Fruit fly (Drosophila melanogaster) whole organism, embryonic: ENCODE results near the gene CG3984.
A peak's percentile ranks its signal among the peaks of the same experiment; 100 is the strongest.

ENCODE experiments used
- CG10366 ChIP-seq: fragments of 200-800 bp; sonication (Bioruptor generic); IDR thresholded peaks from 2 replicates; pipeline ENCODE4 v1.3.6; 2022; ENCODE audit warnings: missing biosample characterization, missing genetic modification characterization
- CG11695 ChIP-seq: fragments of 200-800 bp; sonication (Bioruptor generic); IDR thresholded peaks from 3 replicates; pipeline ENCODE4 v1.3.6; 2022; ENCODE audit warnings: missing biosample characterization, missing genetic modification characterization
- CG12659 ChIP-seq: fragments of 200-800 bp; sonication (Bioruptor generic); optimal IDR thresholded peaks from 3 replicates; lab custom pipeline; 2017; ENCODE audit warnings: mild to moderate bottlenecking, missing biosample characterization, missing genetic modification reagents, missing genetic modification characterization
- CG13296 ChIP-seq: fragments of 200-800 bp; sonication (Bioruptor generic); optimal IDR thresholded peaks from 3 replicates; lab custom pipeline; 2018; ENCODE audit warnings: missing biosample characterization, mild to moderate bottlenecking, missing genetic modification characterization
- CG15269 ChIP-seq: fragments of 200-800 bp; sonication (Bioruptor generic); optimal IDR thresholded peaks from 2 replicates; lab custom pipeline; 2018; ENCODE audit warnings: missing biosample characterization, mild to moderate bottlenecking, missing genetic modification characterization, moderate library complexity
- CG17802 ChIP-seq: fragments of 200-800 bp; sonication (Bioruptor generic); optimal IDR thresholded peaks from 2 replicates; lab custom pipeline; 2018; ENCODE audit warnings: missing biosample characterization, mild to moderate bottlenecking, missing genetic modification characterization, moderate library complexity
- CG1832 ChIP-seq: fragments of 200-800 bp; sonication (Bioruptor generic); optimal IDR thresholded peaks from 2 replicates; lab custom pipeline; 2017; ENCODE audit warnings: missing biosample characterization, mild to moderate bottlenecking, missing genetic modification characterization, inconsistent platforms
- CG18764 ChIP-seq: fragments of 200-800 bp; sonication (Bioruptor generic); optimal IDR thresholded peaks from 3 replicates; lab custom pipeline; 2016; ENCODE audit warnings: missing biosample characterization, missing genetic modification characterization
- CG33557 ChIP-seq: fragments of 200-800 bp; sonication (Bioruptor generic); optimal IDR thresholded peaks from 2 replicates; lab custom pipeline; 2019; ENCODE audit warnings: missing biosample characterization, mild to moderate bottlenecking, missing genetic modification characterization, moderate library complexity
- CG4730 ChIP-seq: fragments of 200-800 bp; sonication (Bioruptor generic); IDR thresholded peaks from 2 replicates; pipeline ENCODE4 v1.3.6; 2022; ENCODE audit warnings: missing biosample characterization, missing genetic modification characterization
- CG5953 ChIP-seq: fragments of 200-800 bp; sonication (Bioruptor generic); IDR thresholded peaks from 2 replicates; pipeline ENCODE4 v1.3.6; 2022; ENCODE audit warnings: missing biosample characterization, missing genetic modification characterization
- CG8765 ChIP-seq: fragments of 200-800 bp; sonication (Bioruptor generic); IDR thresholded peaks from 2 replicates; pipeline ENCODE4 v1.3.6; 2022; ENCODE audit warnings: missing biosample characterization, missing genetic modification characterization
- CG8944 ChIP-seq: fragments of 200-800 bp; sonication (Bioruptor generic); optimal IDR thresholded peaks from 3 replicates; lab custom pipeline; 2016; ENCODE audit warnings: missing biosample characterization, missing genetic modification characterization
- CG9727 ChIP-seq: fragments of 200-800 bp; sonication (Bioruptor generic); optimal IDR thresholded peaks from 3 replicates; lab custom pipeline; 2017; ENCODE audit warnings: missing biosample characterization, mild to moderate bottlenecking, missing genetic modification characterization
- CG9817 ChIP-seq: fragments of 200-800 bp; sonication (Bioruptor generic); optimal IDR thresholded peaks from 2 replicates; lab custom pipeline; 2018; ENCODE audit warnings: missing biosample characterization, mild to moderate bottlenecking, missing genetic modification characterization, moderate library complexity
- Chrac-16 ChIP-seq: fragments of 200-800 bp; sonication (Bioruptor generic); optimal IDR thresholded peaks from 3 replicates; lab custom pipeline; 2016; ENCODE audit warnings: missing biosample characterization, missing genetic modification characterization
- Dfd ChIP-seq, 2 experiments: fragments of >200 bp; optimal IDR thresholded peaks; 2 replicates each; lab custom pipeline; 2017; ENCODE audit warnings: missing biosample characterization in 2 of 2, missing genetic modification characterization in 2 of 2
- Doc2 ChIP-seq: fragments of 200-800 bp; sonication (Bioruptor generic); IDR thresholded peaks from 2 replicates; pipeline ENCODE4 v1.3.6; 2022; ENCODE audit warnings: missing biosample characterization, missing genetic modification characterization
- Doc3 ChIP-seq: fragments of 200-800 bp; sonication (Bioruptor generic); IDR thresholded peaks from 3 replicates; pipeline ENCODE4 v1.3.6; 2022; ENCODE audit warnings: missing biosample characterization, missing genetic modification characterization; ENCODE audit not compliant: partially characterized antibody
- Dref ChIP-seq: fragments of 200-800 bp; sonication (Bioruptor generic); IDR thresholded peaks from 2 replicates; pipeline ENCODE4 v1.3.6; 2022; ENCODE audit warnings: missing biosample characterization, missing genetic modification characterization
- Eip74EF ChIP-seq, 2 experiments: fragments of 200-800 bp in 1 of 2; fragments of >200 bp in 1 of 2; sonication (Bioruptor generic) in 1 of 2; optimal IDR thresholded peaks; 2 replicates each; lab custom pipeline; 2017 to 2019; ENCODE audit warnings: missing biosample characterization in 2 of 2, missing genetic modification characterization in 2 of 2, mild to moderate bottlenecking in 1 of 2, moderate library complexity in 1 of 2
- Hmr ChIP-seq: fragments of 200-800 bp; sonication (Bioruptor generic); optimal IDR thresholded peaks from 3 replicates; lab custom pipeline; 2017; ENCODE audit warnings: mild to moderate bottlenecking, missing biosample characterization, missing genetic modification reagents, missing genetic modification characterization
- Mad ChIP-seq: fragments of 200-800 bp; sonication (Bioruptor generic); optimal IDR thresholded peaks from 2 replicates; lab custom pipeline; 2016; ENCODE audit warnings: missing biosample characterization, missing genetic modification characterization
- Max ChIP-seq: fragments of 200-800 bp; sonication (Bioruptor generic); optimal IDR thresholded peaks from 2 replicates; lab custom pipeline; 2016; ENCODE audit warnings: missing biosample characterization, mild to moderate bottlenecking, missing genetic modification characterization
- PHDP ChIP-seq: fragments of 200-800 bp; sonication (Bioruptor generic); optimal IDR thresholded peaks from 3 replicates; lab custom pipeline; 2018; ENCODE audit warnings: missing biosample characterization, mild to moderate bottlenecking, missing genetic modification characterization, moderate library complexity
- Stat92E ChIP-seq, 3 experiments: fragments of >200 bp in 2 of 3; fragments of 200-800 bp in 1 of 3; sonication (Bioruptor generic) in 1 of 3; optimal IDR thresholded peaks; 2 replicates each; lab custom pipeline; 2017 to 2019; ENCODE audit warnings: missing biosample characterization in 3 of 3, missing genetic modification characterization in 3 of 3, mild to moderate bottlenecking in 1 of 3, moderate library complexity in 1 of 3
- TFAM ChIP-seq: fragments of 200-800 bp; sonication (Bioruptor generic); optimal IDR thresholded peaks from 2 replicates; lab custom pipeline; 2017; ENCODE audit warnings: missing biosample characterization, missing genetic modification characterization, inconsistent platforms
- Vsx1 ChIP-seq: fragments of 200-800 bp; sonication (Bioruptor generic); optimal IDR thresholded peaks from 2 replicates; lab custom pipeline; 2017; ENCODE audit warnings: missing biosample characterization, mild to moderate bottlenecking, missing genetic modification characterization, missing genetic modification reagents
- abd-A ChIP-seq: fragments of 200-800 bp; sonication (Bioruptor generic); optimal IDR thresholded peaks from 3 replicates; lab custom pipeline; 2019; ENCODE audit warnings: missing biosample characterization, mild to moderate bottlenecking, missing genetic modification characterization, moderate library complexity
- amos ChIP-seq: fragments of 200-800 bp; sonication (Bioruptor generic); IDR thresholded peaks from 2 replicates; pipeline ENCODE4 v1.3.6; 2022; ENCODE audit warnings: missing biosample characterization, missing genetic modification characterization; ENCODE audit not compliant: partially characterized antibody
- aop ChIP-seq: fragments of 200-800 bp; sonication (Bioruptor generic); IDR thresholded peaks from 2 replicates; pipeline ENCODE4 v1.3.6; 2022; ENCODE audit warnings: missing biosample characterization, missing genetic modification characterization
- az2 ChIP-seq: fragments of 200-800 bp; sonication (Bioruptor generic); optimal IDR thresholded peaks from 3 replicates; lab custom pipeline; 2016; ENCODE audit warnings: missing biosample characterization, missing genetic modification characterization
- crol ChIP-seq: fragments of 200-800 bp; sonication (Bioruptor generic); IDR thresholded peaks from 2 replicates; pipeline ENCODE4 v1.3.6; 2022; ENCODE audit warnings: missing biosample characterization, missing genetic modification characterization
- dati ChIP-seq: fragments of 200-800 bp; sonication (Bioruptor generic); IDR thresholded peaks from 2 replicates; pipeline ENCODE4 v1.3.6; 2022; ENCODE audit warnings: missing biosample characterization, missing genetic modification characterization
- ftz-f1 ChIP-seq: fragments of 200-800 bp; sonication (Bioruptor generic); optimal IDR thresholded peaks from 2 replicates; lab custom pipeline; 2016; ENCODE audit warnings: missing biosample characterization, missing genetic modification characterization
- gce ChIP-seq: fragments of 200-800 bp; sonication (Bioruptor generic); IDR thresholded peaks from 3 replicates; pipeline ENCODE4 v1.3.6; 2022; ENCODE audit warnings: missing biosample characterization, missing genetic modification characterization
- her ChIP-seq: fragments of 200-800 bp; sonication (Bioruptor generic); optimal IDR thresholded peaks from 2 replicates; lab custom pipeline; 2016; ENCODE audit warnings: missing biosample characterization, missing genetic modification characterization
- jumu ChIP-seq: fragments of 200-800 bp; sonication (Bioruptor generic); optimal IDR thresholded peaks from 3 replicates; lab custom pipeline; 2016; ENCODE audit warnings: missing biosample characterization, missing genetic modification characterization
- klu ChIP-seq: fragments of 200-800 bp; sonication (Bioruptor generic); IDR thresholded peaks from 2 replicates; pipeline ENCODE4 v1.3.6; 2022; ENCODE audit warnings: missing biosample characterization, missing genetic modification characterization
- maf-S ChIP-seq: fragments of 200-800 bp; sonication (Bioruptor generic); optimal IDR thresholded peaks from 2 replicates; lab custom pipeline; 2016; ENCODE audit warnings: missing biosample characterization, missing genetic modification characterization
- otp ChIP-seq: fragments of 200-800 bp; sonication (Bioruptor generic); IDR thresholded peaks from 3 replicates; pipeline ENCODE4, ENCODE4 v1.3.6; 2022; ENCODE audit warnings: missing biosample characterization, missing genetic modification characterization
- pho ChIP-seq: fragments of 200-800 bp; sonication (Bioruptor generic); optimal IDR thresholded peaks from 2 replicates; lab custom pipeline; 2016; ENCODE audit warnings: missing biosample characterization, missing genetic modification characterization
- sc ChIP-seq, 3 experiments: fragments of >200 bp in 2 of 3; fragments of 200-800 bp in 1 of 3; sonication (Bioruptor generic) in 1 of 3; optimal IDR thresholded peaks; 2 replicates in 2 of 3; 3 replicates in 1 of 3; lab custom pipeline; 2017; ENCODE audit warnings: mild to moderate bottlenecking in 1 of 3, missing biosample characterization in 1 of 3, missing genetic modification characterization in 1 of 3, missing genetic modification reagents in 1 of 3
- tin ChIP-seq: fragments of 200-800 bp; sonication (Bioruptor generic); optimal IDR thresholded peaks from 3 replicates; lab custom pipeline; 2016; ENCODE audit warnings: missing biosample characterization, missing genetic modification characterization
- tio ChIP-seq: fragments of 200-800 bp; sonication (Bioruptor generic); optimal IDR thresholded peaks from 2 replicates; lab custom pipeline; 2017; ENCODE audit warnings: missing biosample characterization, missing genetic modification characterization, inconsistent platforms
- tll ChIP-seq, 2 experiments: fragments of 200-800 bp in 1 of 2; fragments of >200 bp in 1 of 2; sonication (Bioruptor generic) in 1 of 2; optimal IDR thresholded peaks; 2 replicates each; lab custom pipeline; 2017 to 2019; ENCODE audit warnings: missing biosample characterization in 2 of 2, missing genetic modification characterization in 2 of 2, mild to moderate bottlenecking in 1 of 2, moderate library complexity in 1 of 2
- tx ChIP-seq: fragments of 200-800 bp; sonication (Bioruptor generic); optimal IDR thresholded peaks from 2 replicates; lab custom pipeline; 2016; ENCODE audit warnings: missing biosample characterization, missing genetic modification characterization
- vnd ChIP-seq: fragments of 200-800 bp; sonication (Bioruptor generic); IDR thresholded peaks from 3 replicates; pipeline ENCODE4 v1.3.6; 2022; ENCODE audit warnings: missing biosample characterization, missing genetic modification characterization; ENCODE audit not compliant: partially characterized antibody
- z ChIP-seq: fragments of 200-800 bp; sonication (Bioruptor generic); IDR thresholded peaks from 3 replicates; pipeline ENCODE4 v1.3.6; 2022; ENCODE audit warnings: missing biosample characterization, missing genetic modification characterization

CG3984 gene

dm6 chr3R:15087606-15088193 lies 49.2 kb upstream of the CG3984 start (continued):
- TF ChIP-seq tio (GFP tag; lab: Kevin White, UChicago) (peak; percentile 76), crol (GFP tag; lab: Robert Waterston, UW) (no peak), CG13296 (peak; percentile 80), CG10366 (GFP tag; lab: Robert Waterston, UW) (peak; percentile 94), CG5953 (GFP tag; lab: Robert Waterston, UW) (peak; percentile 62; the same call in 1 of the 2 replicates), vnd (GFP tag; lab: Robert Waterston, UW) (no peak), dati (GFP tag; lab: Robert Waterston, UW) (peak; percentile 72), Mad (GFP tag; lab: Kevin White, UChicago) (peak; percentile 56), pho (peak; percentile 49), maf-S (GFP tag; lab: Kevin White, UChicago) (peak; percentile 78), gce (GFP tag; lab: Robert Waterston, UW) (peak; percentile 84; the same call in 2 of the 3 replicates), klu (peak; percentile 62), Stat92E (GFP tag; optimal IDR thresholded peaks at IDR 0.05; lab: Kevin White, UChicago) (no peak), tin (peak; percentile 82), tx (GFP tag; lab: Kevin White, UChicago) (peak; percentile 70), CG8944 (peak; percentile 88), CG11695 (peak; percentile 92), CG12659 (GFP tag; lab: Kevin White, UChicago) (peak; percentile 82), CG9817 (tag; lab: Kevin White, UChicago) (peak; percentile 80), ftz-f1 (GFP tag; lab: Kevin White, UChicago) (no peak), CG17802 (peak; percentile 43), CG8765 (GFP tag; lab: Robert Waterston, UW) (peak; percentile 12; the same call in 1 of the 2 replicates), aop (GFP tag; lab: Robert Waterston, UW) (peak; percentile 59; the same call in 1 of the 2 replicates), sc (optimal IDR thresholded peaks at IDR 0.05; lab: Kevin White, UChicago) (no peak), sc (GFP tag; optimal IDR thresholded peaks at IDR 0.05; lab: Kevin White, UChicago) (peak; percentile 31), az2 (GFP tag; lab: Kevin White, UChicago) (peak; percentile 83), Dref (GFP tag; lab: Robert Waterston, UW) (no peak), tll (GFP tag; optimal IDR thresholded peaks at IDR 0.05; lab: Kevin White, UChicago) (no peak), CG4730 (GFP tag; lab: Robert Waterston, UW) (peak; percentile 85), CG18764 (GFP tag; lab: Kevin White, UChicago) (peak; percentile 79), Eip74EF (GFP tag; optimal IDR thresholded peaks at IDR 0.05; lab: Kevin White, UChicago) (peak in 1 of 2 experiments; percentile 40), amos (GFP tag; lab: Robert Waterston, UW) (no peak), Doc3 (GFP tag; lab: Robert Waterston, UW) (no peak), Doc2 (peak; percentile 90), Hmr (GFP tag; lab: Kevin White, UChicago) (peak; percentile 74), Max (GFP tag; lab: Kevin White, UChicago) (peak; percentile 58), CG1832 (no peak), Chrac-16 (GFP tag; lab: Kevin White, UChicago) (peak; percentile 75), Vsx1 (GFP tag; lab: Kevin White, UChicago) (peak; percentile 66), CG33557 (GFP tag; lab: Kevin White, UChicago) (no peak), PHDP (peak; percentile 81), z (0 out of 3 replicates have a peak, but pooled peaks have one; percentile 54), TFAM (peak; percentile 9), Dfd (GFP tag; optimal IDR thresholded peaks at IDR 0.05; lab: Kevin White, UChicago) (no peak), her (GFP tag; lab: Kevin White, UChicago) (peak; percentile 91), jumu (GFP tag; lab: Kevin White, UChicago) (peak; percentile 89), abd-A (tag; lab: Kevin White, UChicago) (no peak), CG9727 (GFP tag; lab: Kevin White, UChicago) (peak; percentile 68), CG15269 (peak; percentile 90), otp (peak; percentile 88)
